Worm (Caenorhabditis elegans) whole organism, young adult: ENCODE results near the gene R11D1.4.
A peak's percentile ranks its signal among the peaks of the same experiment; 100 is the strongest.

Experiments used
- B0261.1 ChIP-seq: sonication (generic microtip); optimal IDR thresholded peaks from 2 replicates; lab custom pipeline; 2016; ENCODE audit warnings: mild to moderate bottlenecking, missing genetic modification characterization, moderate library complexity, missing compliant biosample characterization
- C06A6.2 ChIP-seq: fragments of 200-800 bp; sonication (Bioruptor generic); conservative IDR thresholded peaks from 2 replicates; pipeline ENCODE4 v1.3.6; 2022; ENCODE audit warnings: missing genetic modification characterization, missing compliant biosample characterization
- C17E4.6 ChIP-seq: fragments of 200-800 bp; sonication (Bioruptor generic); IDR thresholded peaks from 2 replicates; pipeline ENCODE4 v1.3.6; 2022; ENCODE audit warnings: missing genetic modification reagents, missing genetic modification characterization, missing compliant biosample characterization
- F23B12.7 ChIP-seq: sonication (generic microtip); optimal IDR thresholded peaks from 2 replicates; lab custom pipeline; 2017; ENCODE audit warnings: missing genetic modification characterization, mild to moderate bottlenecking, missing compliant biosample characterization, antibody characterized with exemption, moderate library complexity; ENCODE audit not compliant: insufficient read depth
- F57A8.1 ChIP-seq: fragments of 200-800 bp; sonication (Bioruptor generic); optimal IDR thresholded peaks from 2 replicates; lab custom pipeline; 2018; ENCODE audit warnings: mild to moderate bottlenecking, missing genetic modification characterization, moderate library complexity, missing compliant biosample characterization
- F57C9.4 ChIP-seq: sonication (generic microtip); optimal IDR thresholded peaks from 2 replicates; lab custom pipeline; 2017; ENCODE audit warnings: mild to moderate bottlenecking, missing genetic modification characterization, missing compliant biosample characterization
- T07F8.4 ChIP-seq: sonication (generic microtip); optimal IDR thresholded peaks from 2 replicates; lab custom pipeline; 2016; ENCODE audit warnings: mild to moderate bottlenecking, missing genetic modification characterization, moderate library complexity, missing compliant biosample characterization
- T26A5.8 ChIP-seq: sonication (generic microtip); optimal IDR thresholded peaks from 2 replicates; lab custom pipeline; 2016; ENCODE audit warnings: missing genetic modification characterization, missing compliant biosample characterization
- Y67H2A.10 ChIP-seq: fragments of 200-800 bp; sonication (Bioruptor generic); conservative IDR thresholded peaks from 2 replicates; pipeline ENCODE4 v1.3.6; 2022; ENCODE audit warnings: missing genetic modification reagents, missing genetic modification characterization, missing compliant biosample characterization
- ZK185.1 ChIP-seq: sonication (generic microtip); optimal IDR thresholded peaks from 2 replicates; lab custom pipeline; 2016; ENCODE audit warnings: mild to moderate bottlenecking, missing genetic modification characterization, missing compliant biosample characterization; ENCODE audit not compliant: poor library complexity, severe bottlenecking
- akir-1 ChIP-seq: fragments of 200-800 bp; sonication (Bioruptor generic); optimal IDR thresholded peaks from 2 replicates; lab custom pipeline; 2018; ENCODE audit warnings: mild to moderate bottlenecking, missing genetic modification characterization, moderate library complexity, missing compliant biosample characterization
- ccch-3 ChIP-seq: fragments of 200-800 bp; sonication (Bioruptor generic); optimal IDR thresholded peaks from 2 replicates; lab custom pipeline; 2018; ENCODE audit warnings: mild to moderate bottlenecking, missing genetic modification characterization, missing compliant biosample characterization
- cebp-2 ChIP-seq: fragments of 200-800 bp; sonication (Bioruptor generic); IDR thresholded peaks from 2 replicates; pipeline ENCODE4 v1.3.6; 2022; ENCODE audit warnings: missing genetic modification characterization, missing compliant biosample characterization
- ceh-27 ChIP-seq: fragments of 200-800 bp; sonication (Bioruptor generic); optimal IDR thresholded peaks from 2 replicates; lab custom pipeline; 2018; ENCODE audit warnings: mild to moderate bottlenecking, missing genetic modification characterization, moderate library complexity, missing compliant biosample characterization
- ceh-40 ChIP-seq: fragments of 200-800 bp; sonication (Bioruptor generic); IDR thresholded peaks from 2 replicates; pipeline ENCODE4 v1.3.6; 2022; ENCODE audit warnings: missing genetic modification characterization, missing compliant biosample characterization
- die-1 ChIP-seq: sonication (generic microtip); optimal IDR thresholded peaks from 2 replicates; lab custom pipeline; 2016; ENCODE audit warnings: missing genotype, mild to moderate bottlenecking, missing genetic modification characterization, missing compliant biosample characterization
- egrh-3 ChIP-seq: fragments of 200-800 bp; sonication (Bioruptor generic); IDR thresholded peaks from 2 replicates; pipeline ENCODE4 v1.3.6; 2022; ENCODE audit warnings: missing genetic modification reagents, missing genetic modification characterization, missing compliant biosample characterization
- hlh-12 ChIP-seq: sonication (generic microtip); optimal IDR thresholded peaks from 2 replicates; lab custom pipeline; 2016; ENCODE audit warnings: missing genetic modification characterization, missing compliant biosample characterization
- hmg-20 ChIP-seq: fragments of 200-800 bp; sonication (Bioruptor generic); IDR thresholded peaks from 2 replicates; pipeline ENCODE4 v1.3.6; 2022; ENCODE audit warnings: missing genetic modification reagents, missing genetic modification characterization, missing compliant biosample characterization
- mel-28 ChIP-seq: sonication (generic microtip); optimal IDR thresholded peaks from 2 replicates; lab custom pipeline; 2016; ENCODE audit warnings: borderline replicate concordance, mild to moderate bottlenecking, missing genetic modification characterization, missing compliant biosample characterization
- mxl-1 ChIP-seq: sonication (generic microtip); optimal IDR thresholded peaks from 2 replicates; lab custom pipeline; 2016; ENCODE audit warnings: missing genetic modification characterization, missing compliant biosample characterization
- nhr-179 ChIP-seq: sonication (generic microtip); optimal IDR thresholded peaks from 2 replicates; lab custom pipeline; 2016; ENCODE audit warnings: mild to moderate bottlenecking, missing genetic modification characterization, missing compliant biosample characterization
- pha-4 ChIP-seq: fragments of 150-350 bp; sonication (generic microtip); optimal IDR thresholded peaks from 2 replicates; lab custom pipeline; 2014; ENCODE audit warnings: missing biosample characterization, missing genetic modification reagents, missing genetic modification characterization
- rec-8 ChIP-seq, 2 experiments: sonication (generic microtip); optimal IDR thresholded peaks; 2 replicates each; lab custom pipeline; 2016; ENCODE audit warnings: mild to moderate bottlenecking in 2 of 2, missing genetic modification characterization in 2 of 2, missing genetic modification reagents in 2 of 2, missing genotype in 2 of 2, missing biosample characterization in 1 of 2, missing compliant biosample characterization in 1 of 2, moderate library complexity in 1 of 2
- rpc-1 ChIP-seq, 2 experiments: fragments of 150-350 bp in 1 of 2; sonication (generic microtip) in 1 of 2; optimal IDR thresholded peaks; 2 replicates each; lab custom pipeline; 2014 to 2018; ENCODE audit warnings: missing biosample characterization in 1 of 2, missing genetic modification characterization in 1 of 2, missing genetic modification reagents in 1 of 2, missing genotype in 1 of 2
- sea-2 ChIP-seq: fragments of 200-800 bp; sonication (Bioruptor generic); IDR thresholded peaks from 2 replicates; pipeline ENCODE4 v1.3.6; 2022; ENCODE audit warnings: missing genetic modification characterization, missing compliant biosample characterization
- snpc-1.3 ChIP-seq: sonication (generic microtip); optimal IDR thresholded peaks from 2 replicates; lab custom pipeline; 2017; ENCODE audit warnings: missing genetic modification characterization, mild to moderate bottlenecking, missing compliant biosample characterization, antibody characterized with exemption, moderate library complexity, missing genotype, missing genetic modification reagents; ENCODE audit not compliant: insufficient read depth
- snpc-4 ChIP-seq, 5 experiments: fragments of 150-350 bp in 1 of 5; sonication (generic microtip) in 4 of 5; optimal IDR thresholded peaks; 2 replicates each; lab custom pipeline; 2014 to 2018; ENCODE audit warnings: missing genetic modification characterization in 5 of 5, missing biosample characterization in 3 of 5, antibody characterized with exemption in 2 of 5, mild to moderate bottlenecking in 2 of 5, missing compliant biosample characterization in 2 of 5, missing genotype in 2 of 5, moderate library complexity in 2 of 5, missing genetic modification reagents in 1 of 5
- tbp1 ChIP-seq: fragments of 200-800 bp; sonication (Bioruptor generic); optimal IDR thresholded peaks from 2 replicates; lab custom pipeline; 2018; ENCODE audit warnings: mild to moderate bottlenecking, missing genetic modification characterization, missing compliant biosample characterization
- unc-130 ChIP-seq: sonication (generic microtip); optimal IDR thresholded peaks from 2 replicates; lab custom pipeline; 2016; ENCODE audit warnings: missing genetic modification reagents, missing genetic modification characterization, missing compliant biosample characterization
- ztf-18 ChIP-seq: sonication (generic microtip); optimal IDR thresholded peaks from 2 replicates; lab custom pipeline; 2016; ENCODE audit warnings: missing genotype, mild to moderate bottlenecking, missing genetic modification characterization, missing compliant biosample characterization
- ztf-26 ChIP-seq: sonication (generic microtip); optimal IDR thresholded peaks from 2 replicates; lab custom pipeline; 2017; ENCODE audit warnings: missing genetic modification characterization, missing compliant biosample characterization

Gene R11D1.4

ce11 chrV:12695968-12696367 lies 18.1 kb downstream of the R11D1.4 start, which contains the start of gene K10C8.4:
TSS of gene K10C8.4 (plus strand) at chrV:12696268.
- TF ChIP-seq akir-1 (GFP tag; lab: Kevin White, UChicago) (no peak), sea-2 (GFP tag; lab: Robert Waterston, UW) (no peak), F57C9.4 (tag; lab: Kevin White, UChicago) (no peak), unc-130 (GFP tag; lab: Kevin White, UChicago) (no peak), cebp-2 (GFP tag; lab: Robert Waterston, UW) (no peak), die-1 (tag; lab: Kevin White, UChicago) (no peak), hmg-20 (GFP tag; lab: Robert Waterston, UW) (no peak), pha-4 (tag; lab: Kevin White, UChicago) (no peak), T26A5.8 (no peak), ccch-3 (GFP tag; lab: Kevin White, UChicago) (no peak)
- TF ChIP-seq, all 124 proteins: peak for 0

ce11 chrV:12695155-12695554 lies 18.9 kb downstream of the R11D1.4 start, which contains the start of gene parn-1:
TSS of gene parn-1 (minus strand) at chrV:12695255.
- TF ChIP-seq egrh-3 (GFP tag; lab: Robert Waterston, UW) (no peak), C06A6.2 (GFP tag; lab: Robert Waterston, UW) (no peak), Y67H2A.10 (GFP tag; lab: Robert Waterston, UW) (no peak)
- TF ChIP-seq, all 124 proteins: peak for 0

ce11 chrV:12683205-12683604 lies 30.8 kb downstream of the R11D1.4 start:
- TF ChIP-seq F57A8.1 (GFP tag; lab: Kevin White, UChicago) (no peak), B0261.1 (tag; lab: Kevin White, UChicago) (peak; percentile 66), nhr-179 (tag; lab: Kevin White, UChicago) (peak; percentile 21), tbp1 (peak; percentile 88), rec-8 (tag; optimal IDR thresholded peaks at IDR 0.05; lab: Kevin White, UChicago) (no peak), F23B12.7 (tag; lab: Kevin White, UChicago) (peak; percentile 51), ztf-18 (tag; lab: Kevin White, UChicago) (peak; percentile 50), T07F8.4 (tag; lab: Kevin White, UChicago) (no peak), mxl-1 (peak; percentile 29), F57C9.4 (tag; lab: Kevin White, UChicago) (no peak), ztf-26 (tag; lab: Kevin White, UChicago) (no peak), mel-28 (tag; lab: Kevin White, UChicago) (no peak), cebp-2 (GFP tag; lab: Robert Waterston, UW) (no peak), ceh-40 (GFP tag; lab: Robert Waterston, UW) (0 out of 2 replicates have a peak, but pooled peaks have one; percentile 32), C17E4.6 (no peak), hlh-12 (tag; lab: Kevin White, UChicago) (no peak), rpc-1 (optimal IDR thresholded peaks at IDR 0.05; lab: Kevin White, UChicago) (peak; percentile 57), rpc-1 (tag; optimal IDR thresholded peaks at IDR 0.05; lab: Kevin White, UChicago) (peak; percentile 81), ZK185.1 (tag; lab: Kevin White, UChicago) (peak; percentile 18), snpc-1.3 (tag; lab: Kevin White, UChicago) (peak; percentile 40), snpc-4 (GFP tag; optimal IDR thresholded peaks at IDR 0.05; lab: Kevin White, UChicago) (no peak), snpc-4 (tag; optimal IDR thresholded peaks at IDR 0.05; lab: Kevin White, UChicago) (peak in 1 of 4 experiments; percentile 19), sea-2 (GFP tag; lab: Robert Waterston, UW) (no peak), T26A5.8 (no peak), ceh-27 (GFP tag; lab: Kevin White, UChicago) (peak; percentile 1)
